Worm (Caenorhabditis elegans) whole organism, midembryonic: Measurements from ENCODE around the gene T06E6.10.

Source experiments
- T22C8.4 ChIP-seq: fragments of 200-800 bp; sonication (Bioruptor generic); IDR thresholded peaks from 2 replicates; pipeline ENCODE4 v1.3.6; 2022; ENCODE audit warnings: missing genetic modification characterization, missing compliant biosample characterization
- cog-1 ChIP-seq: sonication (generic microtip); optimal IDR thresholded peaks from 2 replicates; lab custom pipeline; 2016; ENCODE audit warnings: missing genetic modification characterization, missing compliant biosample characterization
- flt-1 ChIP-seq: fragments of 200-800 bp; sonication (Bioruptor generic); IDR thresholded peaks from 2 replicates; pipeline ENCODE4 v1.3.6; 2022; ENCODE audit warnings: missing genetic modification characterization, missing compliant biosample characterization
- klf-2 ChIP-seq: fragments of 200-800 bp; sonication (Bioruptor generic); conservative IDR thresholded peaks from 2 replicates; pipeline ENCODE4 v1.3.6; 2022; ENCODE audit warnings: missing genetic modification reagents, missing genetic modification characterization, missing compliant biosample characterization
- med-1 ChIP-seq: sonication (generic microtip); optimal IDR thresholded peaks from 2 replicates; lab custom pipeline; 2017; ENCODE audit warnings: missing genetic modification characterization, mild to moderate bottlenecking, missing compliant biosample characterization, antibody characterized with exemption, missing genetic modification reagents; ENCODE audit not compliant: insufficient read depth
- ref-1 ChIP-seq: fragments of 200-800 bp; sonication (Bioruptor generic); conservative IDR thresholded peaks from 2 replicates; pipeline ENCODE4 v1.3.6; 2022; ENCODE audit warnings: missing genetic modification reagents, missing genetic modification characterization, missing compliant biosample characterization
- tab-1 ChIP-seq: fragments of 200-800 bp; sonication (Bioruptor generic); IDR thresholded peaks from 2 replicates; pipeline ENCODE4 v1.3.6; 2022; ENCODE audit warnings: missing genetic modification characterization, missing compliant biosample characterization
- ztf-23 ChIP-seq: fragments of 200-800 bp; sonication (Bioruptor generic); IDR thresholded peaks from 2 replicates; pipeline ENCODE4 v1.3.6; 2022; ENCODE audit warnings: missing genetic modification reagents, missing genetic modification characterization, missing compliant biosample characterization
- ztf-29 ChIP-seq: fragments of 200-800 bp; sonication (Bioruptor generic); IDR thresholded peaks from 2 replicates; pipeline ENCODE4 v1.3.6; 2022; ENCODE audit warnings: missing genetic modification reagents, missing genetic modification characterization, missing compliant biosample characterization

T06E6.10 gene

DNA sequence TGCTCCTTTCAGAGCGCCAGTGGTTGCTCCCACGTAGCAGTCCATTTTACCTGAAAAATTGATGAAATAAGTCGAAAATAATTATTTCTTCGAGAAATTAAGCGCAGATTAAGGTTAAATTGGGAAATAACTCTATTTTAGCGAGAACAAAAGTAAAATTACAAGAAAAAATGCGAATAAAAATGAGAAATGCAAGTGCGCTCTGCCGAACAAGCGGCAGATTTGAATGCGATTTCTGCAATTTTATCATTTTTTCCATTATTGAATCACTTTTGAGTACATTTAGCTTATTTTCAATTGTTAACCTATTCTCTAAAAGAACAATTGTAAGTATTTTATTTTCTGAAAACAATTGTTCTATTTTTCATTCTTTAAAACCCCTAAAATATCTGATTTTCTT, 23.0 kb upstream of the T06E6.10 start, which contains the start of gene T06E6.1:
Gene T06E6.1 (minus strand): TSS at position 56 of the 400 bp plus-strand sequence.
- TF ChIP-seq ref-1 (GFP tag; lab: Robert Waterston, UW) (no peak), flt-1 (no peak), ztf-23 (GFP tag; lab: Robert Waterston, UW) (no peak), cog-1 (tag; lab: Kevin White, UChicago) (no peak), med-1 (GFP tag; lab: Kevin White, UChicago) (no peak), ztf-29 (GFP tag; lab: Robert Waterston, UW) (no peak), T22C8.4 (GFP tag; lab: Robert Waterston, UW) (no peak), klf-2 (GFP tag; lab: Robert Waterston, UW) (no peak), tab-1 (no peak)

DNA sequence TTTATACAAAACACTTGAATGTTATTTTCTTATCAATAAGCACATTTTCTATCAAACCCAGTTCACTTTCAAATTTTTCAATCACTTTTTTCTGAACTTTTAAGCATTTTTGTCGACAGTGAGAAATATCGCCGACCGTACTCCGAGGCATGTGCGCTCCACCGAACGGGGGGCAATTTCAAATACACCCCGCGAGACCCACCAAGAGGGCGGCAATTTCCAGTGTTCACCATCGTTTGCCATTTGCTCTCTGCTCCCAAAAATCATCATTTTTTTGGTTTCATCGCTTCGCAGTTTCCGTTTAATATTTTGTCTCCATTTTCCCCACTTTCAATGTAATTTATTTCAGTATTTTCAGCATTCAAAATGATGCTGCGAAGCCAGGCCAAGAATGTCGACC, 22.6 kb upstream of the T06E6.10 start, which contains the start of gene cyb-3:
Gene cyb-3 (plus strand): TSS at position 350 of the 400 bp plus-strand sequence.
- TF ChIP-seq T22C8.4 (GFP tag; lab: Robert Waterston, UW): no peak
- no peak for TF ChIP-seq klf-2 (GFP tag; lab: Robert Waterston, UW)
- TF ChIP-seq ref-1 (GFP tag; lab: Robert Waterston, UW): no peak
- TF ChIP-seq med-1 (GFP tag; lab: Kevin White, UChicago): no peak
- TF ChIP-seq tab-1: no peak
- no peak for TF ChIP-seq cog-1 (tag; lab: Kevin White, UChicago)
- TF ChIP-seq ztf-23 (GFP tag; lab: Robert Waterston, UW): no peak
- no peak for TF ChIP-seq flt-1
- no peak for TF ChIP-seq ztf-29 (GFP tag; lab: Robert Waterston, UW)

DNA sequence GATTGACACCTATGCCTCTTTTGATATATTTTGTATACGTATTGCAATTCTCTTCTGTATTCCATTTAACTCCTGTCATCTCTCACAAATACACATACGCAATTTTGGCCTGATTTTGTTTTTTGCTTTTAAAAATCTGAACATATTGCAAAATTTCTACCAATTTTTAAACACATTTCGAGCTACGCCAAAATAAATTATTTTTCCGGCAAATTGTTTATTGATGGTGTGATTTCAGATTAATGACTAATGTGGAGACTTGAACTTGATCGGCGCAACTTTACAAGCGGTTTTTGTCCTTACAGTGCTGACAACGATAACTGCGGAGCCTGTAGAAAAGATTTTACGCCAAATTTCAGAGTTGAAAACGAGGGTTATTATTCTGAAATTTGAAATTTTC, 20.8 kb upstream of the T06E6.10 start:
- no peak for TF ChIP-seq tab-1
- TF ChIP-seq klf-2 (GFP tag; lab: Robert Waterston, UW): no peak
- TF ChIP-seq cog-1 (tag; lab: Kevin White, UChicago): no peak
- TF ChIP-seq med-1 (GFP tag; lab: Kevin White, UChicago): no peak

DNA sequence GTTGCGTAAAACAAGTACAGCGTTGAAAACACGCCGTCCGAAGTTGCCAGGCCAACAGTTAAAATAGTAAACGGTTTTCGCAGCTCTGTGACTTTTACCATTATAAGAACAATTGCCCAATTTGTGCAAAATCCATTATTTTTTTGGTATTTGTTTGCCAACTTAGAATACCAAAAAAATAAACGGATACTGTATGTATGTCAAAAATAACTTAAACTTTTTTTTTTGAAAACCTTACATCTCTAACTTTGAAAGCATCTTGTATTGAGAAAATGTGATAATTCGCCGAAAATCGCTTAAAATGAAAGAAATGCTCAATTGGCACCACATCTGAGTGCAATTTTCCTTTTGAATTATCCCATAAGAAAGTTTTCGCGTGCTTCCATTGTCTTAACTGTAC, 19.2 kb upstream of the T06E6.10 start, which contains the start of gene fbxa-199:
Gene fbxa-199 (minus strand): TSS at position 101 of the 400 bp plus-strand sequence.
- TF ChIP-seq med-1 (GFP tag; lab: Kevin White, UChicago): no peak
- TF ChIP-seq klf-2 (GFP tag; lab: Robert Waterston, UW): no peak
- no peak for TF ChIP-seq ztf-29 (GFP tag; lab: Robert Waterston, UW)
- no peak for TF ChIP-seq T22C8.4 (GFP tag; lab: Robert Waterston, UW)
- TF ChIP-seq cog-1 (tag; lab: Kevin White, UChicago): no peak
- no peak for TF ChIP-seq ref-1 (GFP tag; lab: Robert Waterston, UW)
- no peak for TF ChIP-seq ztf-23 (GFP tag; lab: Robert Waterston, UW)
- TF ChIP-seq tab-1: no peak
- no peak for TF ChIP-seq flt-1

DNA sequence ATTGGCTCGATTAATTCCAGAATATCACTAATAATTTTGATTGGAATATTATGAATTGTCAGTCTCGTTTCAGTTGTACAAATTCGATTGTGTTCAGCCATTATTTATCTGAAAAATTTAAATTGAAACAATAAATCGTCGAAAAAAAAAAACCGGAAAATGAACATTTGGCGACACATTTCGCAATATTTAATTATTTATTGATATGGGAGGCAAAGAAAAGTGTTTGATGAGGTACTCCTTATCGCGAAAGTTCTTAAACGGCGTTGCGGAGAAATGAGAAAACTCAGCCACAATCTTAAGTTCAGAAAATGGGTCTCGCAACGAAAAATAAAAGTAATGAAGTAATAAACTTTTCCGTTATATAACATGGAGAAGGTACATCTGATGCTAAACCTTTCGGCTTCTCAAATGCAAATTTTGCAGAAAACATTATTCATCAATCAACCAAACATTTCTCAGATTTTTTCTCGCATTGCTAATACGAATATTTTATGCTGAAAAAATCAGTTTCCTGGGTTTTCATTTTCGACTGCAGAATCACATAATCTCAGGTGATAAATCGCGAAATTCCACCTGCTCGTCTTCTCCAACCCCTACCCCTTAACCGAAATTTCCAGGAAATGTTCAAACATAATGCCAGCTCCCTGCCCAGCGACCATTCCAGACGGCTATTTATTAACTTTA, 18.1 kb upstream of the T06E6.10 start, which contains the start of the genes T06E6.15 and sri-7:
Gene T06E6.15 (minus strand): TSS at position 101 of the 687 bp plus-strand sequence.
Gene sri-7 (plus strand): TSS at position 637 of the 687 bp plus-strand sequence.
- TF ChIP-seq T22C8.4 (GFP tag; lab: Robert Waterston, UW) (no peak), ztf-29 (GFP tag; lab: Robert Waterston, UW) (no peak)

DNA sequence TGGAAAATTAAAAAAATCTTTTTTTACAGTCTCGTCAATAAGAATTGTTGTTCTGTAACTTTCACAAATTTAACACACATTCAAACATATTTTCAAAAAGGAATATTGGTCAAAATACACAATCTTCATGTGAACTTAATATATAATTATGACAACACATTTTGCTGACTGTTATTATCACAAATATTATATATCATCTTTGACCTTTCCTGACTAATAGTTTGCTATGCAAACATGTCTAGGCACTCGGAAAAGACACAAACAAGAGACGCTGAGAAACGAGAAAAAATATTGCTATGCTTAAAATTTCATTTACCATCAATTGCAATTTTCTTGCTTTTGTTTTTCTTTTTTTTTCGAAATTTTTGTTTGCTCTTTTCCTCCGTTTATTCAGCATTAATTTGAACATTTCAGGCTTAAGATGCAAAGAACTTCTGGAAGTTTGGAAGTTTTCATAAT, 16.0 kb upstream of the T06E6.10 start, which contains the start of gene fbxa-135:
Gene fbxa-135 (plus strand): TSS at position 409 of the 459 bp plus-strand sequence.
- no peak for TF ChIP-seq ref-1 (GFP tag; lab: Robert Waterston, UW)
- no peak for TF ChIP-seq cog-1 (tag; lab: Kevin White, UChicago)
- TF ChIP-seq ztf-23 (GFP tag; lab: Robert Waterston, UW): no peak
- no peak for TF ChIP-seq med-1 (GFP tag; lab: Kevin White, UChicago)
- no peak for TF ChIP-seq flt-1
- no peak for TF ChIP-seq klf-2 (GFP tag; lab: Robert Waterston, UW)
- no peak for TF ChIP-seq ztf-29 (GFP tag; lab: Robert Waterston, UW)
- no peak for TF ChIP-seq T22C8.4 (GFP tag; lab: Robert Waterston, UW)
- TF ChIP-seq tab-1: no peak

DNA sequence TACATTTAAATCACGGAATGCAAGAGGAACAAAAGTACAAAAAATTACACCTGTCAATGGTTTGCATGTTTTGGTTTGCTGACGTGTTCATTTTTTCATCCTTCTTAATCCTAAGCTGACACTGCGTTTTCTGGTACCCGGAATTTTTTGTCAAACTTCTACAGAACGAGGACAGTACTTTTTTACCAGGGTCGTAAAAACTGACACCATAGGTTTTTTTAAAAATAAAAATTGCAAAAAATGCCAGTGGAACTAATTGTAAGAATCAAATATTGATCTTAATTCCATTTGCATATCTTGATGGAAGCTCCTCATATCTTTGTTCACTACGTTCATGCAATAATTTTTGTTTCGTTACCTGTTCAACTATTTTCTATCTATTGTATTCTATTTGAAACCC, 13.1 kb upstream of the T06E6.10 start, which contains the start of gene srh-258:
Gene srh-258 (plus strand): TSS at position 301 of the 400 bp plus-strand sequence.
- TF ChIP-seq flt-1: no peak
- no peak for TF ChIP-seq T22C8.4 (GFP tag; lab: Robert Waterston, UW)
- no peak for TF ChIP-seq klf-2 (GFP tag; lab: Robert Waterston, UW)
- TF ChIP-seq ztf-29 (GFP tag; lab: Robert Waterston, UW): no peak
- no peak for TF ChIP-seq ztf-23 (GFP tag; lab: Robert Waterston, UW)
- TF ChIP-seq tab-1: no peak
- TF ChIP-seq med-1 (GFP tag; lab: Kevin White, UChicago): no peak
- no peak for TF ChIP-seq ref-1 (GFP tag; lab: Robert Waterston, UW)

- TF ChIP-seq T22C8.4 (GFP tag; lab: Robert Waterston, UW) (no peak), cog-1 (tag; lab: Kevin White, UChicago) (no peak)
Measured at ce11 chrV:15406928-15407327, 11.0 kb upstream of the T06E6.10 start, which contains the start of gene srh-257. Gene srh-257 (plus strand): TSS chrV:15407228.

DNA sequence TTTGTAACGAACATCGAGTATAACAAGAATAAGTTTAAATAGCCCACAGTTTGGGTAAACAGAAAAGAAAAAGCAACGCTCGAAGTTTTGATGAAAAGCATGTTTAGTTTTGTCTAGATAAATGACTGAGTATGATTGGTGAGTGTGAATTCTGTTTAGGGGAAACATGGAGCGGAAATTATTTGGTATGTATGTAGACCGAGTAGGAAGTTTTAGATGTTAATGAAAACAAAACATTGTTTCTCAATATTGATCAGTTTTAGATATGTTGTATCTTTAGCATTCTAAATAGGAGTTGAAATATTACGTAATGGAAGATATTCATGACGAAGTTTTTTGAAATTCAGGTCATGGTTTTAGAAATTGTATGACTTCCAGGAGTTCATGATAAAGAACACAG, 5.3 kb upstream of the T06E6.10 start, which contains the start of gene srbc-63:
Gene srbc-63 (minus strand): TSS at position 101 of the 400 bp plus-strand sequence.
- no peak for TF ChIP-seq cog-1 (tag; lab: Kevin White, UChicago)
- TF ChIP-seq med-1 (GFP tag; lab: Kevin White, UChicago): no peak
- TF ChIP-seq flt-1: no peak
- TF ChIP-seq ztf-29 (GFP tag; lab: Robert Waterston, UW): no peak
- TF ChIP-seq ref-1 (GFP tag; lab: Robert Waterston, UW): no peak
- TF ChIP-seq klf-2 (GFP tag; lab: Robert Waterston, UW): no peak
- no peak for TF ChIP-seq tab-1
- no peak for TF ChIP-seq T22C8.4 (GFP tag; lab: Robert Waterston, UW)
- TF ChIP-seq ztf-23 (GFP tag; lab: Robert Waterston, UW): no peak
